Fruit fly (Drosophila melanogaster): ENCODE data around the gene CG32793.

CG32793 gene

DNA sequence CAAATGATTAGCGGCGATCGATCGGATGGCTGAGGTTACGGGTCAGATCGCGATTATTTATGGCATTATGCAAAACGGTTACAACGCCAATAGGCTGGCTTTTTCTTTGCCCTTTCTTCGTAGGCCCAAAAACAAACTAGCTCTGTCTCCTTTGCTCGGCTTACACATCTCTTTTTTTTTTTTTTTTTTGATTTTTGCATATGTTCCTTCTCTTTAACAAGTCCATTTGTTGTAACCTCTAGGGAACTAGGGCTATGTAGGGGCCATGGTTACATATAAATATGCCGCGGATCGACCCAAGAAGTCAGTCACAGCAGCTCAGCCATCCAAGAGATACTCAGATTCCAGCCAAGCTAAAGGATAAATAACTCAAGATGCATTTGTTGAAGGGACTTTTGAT is 11.5 kb downstream of the CG32793 start, which contains the start of gene CG14421:
Gene CG14421, plus strand, starts transcription at position 301 of the 400 bp plus-strand sequence.
- TF ChIP-seq CG4318 (GFP tag; optimal IDR thresholded peaks at IDR 0.05) (no peak), CG6792 (GFP tag; optimal IDR thresholded peaks at IDR 0.05) (no peak), Sox15 (GFP tag; optimal IDR thresholded peaks at IDR 0.05) (no peak), CG32006 (GFP tag; optimal IDR thresholded peaks at IDR 0.05) (no peak), CG1621 (tag; optimal IDR thresholded peaks at IDR 0.05) (no peak), Hr38 (GFP tag; optimal IDR thresholded peaks at IDR 0.05) (no peak), CG6854 (GFP tag; optimal IDR thresholded peaks at IDR 0.05) (no peak), lz (GFP tag; optimal IDR thresholded peaks at IDR 0.05) (no peak), CG15336 (GFP tag; IDR thresholded peaks at IDR 0.05) (no peak), CG7368 (GFP tag; optimal IDR thresholded peaks at IDR 0.05) (no peak), Ets21C (GFP tag; optimal IDR thresholded peaks at IDR 0.05) (no peak), CG10669 (GFP tag; optimal IDR thresholded peaks at IDR 0.05) (no peak), spab (GFP tag; optimal IDR thresholded peaks at IDR 0.05) (no peak), OdsH (GFP tag; optimal IDR thresholded peaks at IDR 0.05) (no peak)

dm6 chrX:2943086-2943485 is 13.5 kb downstream of the CG32793 start, which contains the start of gene CG14422:
TSS of gene CG14422 (plus strand) at chrX:2943386.
- TF ChIP-seq OdsH (GFP tag; optimal IDR thresholded peaks at IDR 0.05) = no peak
- TF ChIP-seq esn (GFP tag; optimal IDR thresholded peaks at IDR 0.05) = no peak
- TF ChIP-seq Eip93F (GFP tag; optimal IDR thresholded peaks at IDR 0.05) = no peak
- TF ChIP-seq vri (GFP tag; optimal IDR thresholded peaks at IDR 0.05) = no peak
- no peak for TF ChIP-seq salr (GFP tag; optimal IDR thresholded peaks at IDR 0.05)
- no peak for TF ChIP-seq cyc (GFP tag; optimal IDR thresholded peaks at IDR 0.05)

- no peak for TF ChIP-seq Gug (GFP tag; IDR thresholded peaks at IDR 0.05)
- no peak for TF ChIP-seq dac (GFP tag; optimal IDR thresholded peaks at IDR 0.05)
- TF ChIP-seq salr (GFP tag; optimal IDR thresholded peaks at IDR 0.05) = no peak
- TF ChIP-seq topi (GFP tag; optimal IDR thresholded peaks at IDR 0.05) = no peak
- TF ChIP-seq CG11762 (GFP tag; optimal IDR thresholded peaks at IDR 0.05; ENCODE audit: insufficient read depth) = no peak
- TF ChIP-seq OdsH (GFP tag; optimal IDR thresholded peaks at IDR 0.05) = no peak
- TF ChIP-seq vri (GFP tag; optimal IDR thresholded peaks at IDR 0.05) = no peak
- TF ChIP-seq Hr39 (GFP tag; optimal IDR thresholded peaks at IDR 0.05) = no peak
- TF ChIP-seq CG6276 (GFP tag; optimal IDR thresholded peaks at IDR 0.05) = no peak
- TF ChIP-seq net (GFP tag; optimal IDR thresholded peaks at IDR 0.05) = no peak
Measured at dm6 chrX:2945103-2945502, 15.5 kb downstream of the CG32793 start, which contains the start of gene CG14423. TSS of gene CG14423 (plus strand) at chrX:2945403.

DNA sequence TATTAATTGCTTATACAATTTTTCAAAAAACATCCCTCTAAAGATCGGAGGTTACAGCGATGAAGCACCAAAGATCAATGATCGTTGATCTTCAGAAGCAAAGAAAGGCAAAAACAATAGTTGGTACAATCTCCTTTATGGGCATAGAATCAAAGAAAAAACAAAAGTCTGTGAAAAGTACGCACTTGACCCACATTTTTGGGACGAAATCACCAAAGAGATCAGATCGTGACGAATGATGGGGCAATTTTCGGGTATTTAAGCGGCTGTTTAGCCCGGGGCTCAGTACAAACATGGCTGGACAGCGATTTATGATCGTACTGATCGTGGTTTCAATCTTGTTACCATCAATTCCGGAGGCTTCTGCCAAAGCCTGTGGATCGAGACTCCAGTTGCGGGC is 17.2 kb downstream of the CG32793 start, which contains the start of gene CG17959:
Gene CG17959, plus strand, starts transcription at position 301 of the 400 bp plus-strand sequence.
- no peak for TF ChIP-seq cyc (GFP tag; optimal IDR thresholded peaks at IDR 0.05)
- no peak for TF ChIP-seq topi (GFP tag; optimal IDR thresholded peaks at IDR 0.05)
- no peak for TF ChIP-seq Ets21C (GFP tag; optimal IDR thresholded peaks at IDR 0.05)
- no peak for TF ChIP-seq vri (GFP tag; optimal IDR thresholded peaks at IDR 0.05)
- TF ChIP-seq salr (GFP tag; optimal IDR thresholded peaks at IDR 0.05) = no peak
- TF ChIP-seq Sox15 (GFP tag; optimal IDR thresholded peaks at IDR 0.05) = no peak
- no peak for TF ChIP-seq CG11294 (GFP tag; IDR thresholded peaks at IDR 0.05)
- no peak for TF ChIP-seq CG8119 (GFP tag; IDR thresholded peaks at IDR 0.05)
- no peak for TF ChIP-seq CG6792 (GFP tag; optimal IDR thresholded peaks at IDR 0.05)
- no peak for TF ChIP-seq spab (GFP tag; optimal IDR thresholded peaks at IDR 0.05)
- TF ChIP-seq CG3032 (tag; optimal IDR thresholded peaks at IDR 0.05) = no peak
- no peak for TF ChIP-seq pdm3 (GFP tag; optimal IDR thresholded peaks at IDR 0.05)
- TF ChIP-seq Eip75B (GFP tag; optimal IDR thresholded peaks at IDR 0.05) = no peak
- TF ChIP-seq achi (GFP tag; optimal IDR thresholded peaks at IDR 0.05) = no peak
- no peak for TF ChIP-seq OdsH (GFP tag; optimal IDR thresholded peaks at IDR 0.05)

DNA sequence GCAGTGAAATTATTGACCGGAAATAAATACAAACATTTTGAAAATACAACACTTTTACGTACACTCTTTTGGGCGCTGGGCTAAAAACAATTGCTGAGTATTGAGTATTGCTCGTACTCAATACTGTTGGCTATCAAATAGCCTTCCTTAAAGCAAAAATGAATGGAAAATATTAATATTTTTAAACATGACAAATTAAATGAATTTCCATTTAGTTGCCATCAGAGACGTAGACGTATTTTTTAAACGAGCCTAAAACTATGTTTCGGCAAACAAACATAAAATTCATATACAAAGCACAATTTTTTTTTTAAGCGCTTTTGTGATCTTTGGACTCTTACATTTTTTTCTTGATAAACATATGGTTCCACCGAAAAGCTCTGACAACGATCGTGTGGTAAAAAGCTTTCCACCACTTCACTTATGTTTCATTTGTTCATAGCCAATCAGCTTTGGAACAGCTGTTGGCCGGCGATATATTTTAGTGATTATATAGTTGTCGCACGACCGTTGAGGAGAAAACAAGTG is 18.0 kb downstream of the CG32793 start, which contains the start of gene CG3603:
Gene CG3603, plus strand, starts transcription at position 490 of the 528 bp plus-strand sequence.
- peak; percentile 93 for TF ChIP-seq CG6854 (GFP tag; optimal IDR thresholded peaks at IDR 0.05)
- TF ChIP-seq Eip75B (GFP tag; optimal IDR thresholded peaks at IDR 0.05) = peak; percentile 53
- peak; percentile 72 for TF ChIP-seq Eip93F (GFP tag; optimal IDR thresholded peaks at IDR 0.05)
- peak; percentile 73; the same call in 2 of the 3 replicates for TF ChIP-seq CG6163 (GFP tag; IDR thresholded peaks at IDR 0.05)
- TF ChIP-seq CG8119 (GFP tag; IDR thresholded peaks at IDR 0.05) = peak; percentile 70
- no peak for TF ChIP-seq CG10631 (GFP tag; optimal IDR thresholded peaks at IDR 0.05)
- TF ChIP-seq CG6808 (GFP tag; optimal IDR thresholded peaks at IDR 0.05) = peak; percentile 81
- TF ChIP-seq CG15336 (GFP tag; IDR thresholded peaks at IDR 0.05) = peak; percentile 55; the same call in 1 of the 2 replicates
- TF ChIP-seq CG16779 (tag; optimal IDR thresholded peaks at IDR 0.05) = peak; percentile 85
- peak; percentile 63 for TF ChIP-seq CG34406 (GFP tag; optimal IDR thresholded peaks at IDR 0.05)
- TF ChIP-seq Sox14 (GFP tag; optimal IDR thresholded peaks at IDR 0.05) = peak; percentile 42
- TF ChIP-seq OdsH (GFP tag; optimal IDR thresholded peaks at IDR 0.05) = peak; percentile 45
- peak; percentile 85 for TF ChIP-seq Eip78C (GFP tag)
- TF ChIP-seq Met (GFP tag; optimal IDR thresholded peaks at IDR 0.05) = peak; percentile 71
- peak; percentile 27 for TF ChIP-seq acj6 (GFP tag; optimal IDR thresholded peaks at IDR 0.05)
- TF ChIP-seq Hr38 (GFP tag; optimal IDR thresholded peaks at IDR 0.05) = no peak
- peak; percentile 78 for TF ChIP-seq svp (GFP tag)
- no peak for TF ChIP-seq Gug (GFP tag; IDR thresholded peaks at IDR 0.05)
- no peak for TF ChIP-seq Sox15 (GFP tag; optimal IDR thresholded peaks at IDR 0.05)
